Worm (Caenorhabditis elegans): ENCODE measurements around the gene fbxb-118.

fbxb-118 gene

ce11 chrII:4042696-4043095 lies 21.2 kb downstream of the fbxb-118 start (continued):
- TF ChIP-seq F52B5.7 (tag; optimal IDR thresholded peaks at IDR 0.05) (peak; percentile 32), zim-3 (tag; optimal IDR thresholded peaks at IDR 0.05) (no peak), sdz-38 (tag; optimal IDR thresholded peaks at IDR 0.05) (no peak), attf-5 (GFP tag; optimal IDR thresholded peaks at IDR 0.05) (peak; percentile 26), unc-130 (GFP tag; optimal IDR thresholded peaks at IDR 0.05) (peak; percentile 10), him-1 (tag; optimal IDR thresholded peaks at IDR 0.05) (no peak), T26A5.8 (tag; optimal IDR thresholded peaks at IDR 0.05) (no peak), cebp-1 (GFP tag; IDR thresholded peaks at IDR 0.05) (no peak), cebp-1 (tag; optimal IDR thresholded peaks at IDR 0.05) (peak; percentile 59), ekl-4 (GFP tag; IDR thresholded peaks at IDR 0.05) (peak; percentile 79), mxl-1 (tag; optimal IDR thresholded peaks at IDR 0.05) (no peak), ztf-22 (GFP tag; optimal IDR thresholded peaks at IDR 0.05) (no peak), bed-2 (GFP tag; IDR thresholded peaks at IDR 0.05) (no peak), rcor-1 (GFP tag; IDR thresholded peaks at IDR 0.05) (peak; percentile 44; the same call in 1 of the 2 replicates), mes-4 (tag; optimal IDR thresholded peaks at IDR 0.05) (no peak), Y56A3A.18 (GFP tag; IDR thresholded peaks at IDR 0.05) (0 out of 2 replicates have a peak, but pooled peaks have one; percentile 21), ztf-26 (tag; optimal IDR thresholded peaks at IDR 0.05) (no peak), hsf-1 (GFP tag; IDR thresholded peaks at IDR 0.05) (peak; percentile 58; the same call in 1 of the 2 replicates), ztf-6 (GFP tag; IDR thresholded peaks at IDR 0.05) (no peak), Y67H2A.10 (GFP tag; conservative IDR thresholded peaks at IDR 0.05) (no peak), hlh-26 (GFP tag; conservative IDR thresholded peaks at IDR 0.05) (no peak), dox-1 (GFP tag; IDR thresholded peaks at IDR 0.05) (no peak), attf-3 (GFP tag; conservative IDR thresholded peaks at IDR 0.05) (no peak), aptf-3 (GFP tag; IDR thresholded peaks at IDR 0.05) (peak; percentile 86; the same call in 1 of the 2 replicates), mel-28 (tag; optimal IDR thresholded peaks at IDR 0.05; ENCODE audit: borderline replicate concordance) (no peak), let-607 (tag; optimal IDR thresholded peaks at IDR 0.05) (no peak), tbp1 (GFP tag; optimal IDR thresholded peaks at IDR 0.05) (peak; percentile 47), egl-18 (GFP tag; IDR thresholded peaks at IDR 0.05) (no peak), unc-62 (GFP tag; optimal IDR thresholded peaks at IDR 0.05) (no peak), nhr-27 (tag; optimal IDR thresholded peaks at IDR 0.05) (no peak), ama-1 (optimal IDR thresholded peaks at IDR 0.05) (peak; percentile 42), ama-1 (GFP tag; optimal IDR thresholded peaks at IDR 0.05) (peak in 1 of 2 experiments; percentile 38), B0336.3 (GFP tag; IDR thresholded peaks at IDR 0.05) (peak; percentile 90), egl-44 (GFP tag; IDR thresholded peaks at IDR 0.05) (no peak), ztf-18 (tag; optimal IDR thresholded peaks at IDR 0.05) (no peak), madf-3 (GFP tag; IDR thresholded peaks at IDR 0.05) (peak; percentile 77; the same call in 1 of the 2 replicates), Y95B8A.8 (GFP tag; IDR thresholded peaks at IDR 0.05) (peak; percentile 70), pha-4 (tag; optimal IDR thresholded peaks at IDR 0.05) (no peak), gei-17 (GFP tag; optimal IDR thresholded peaks at IDR 0.05) (no peak), F33H1.4 (GFP tag; IDR thresholded peaks at IDR 0.05) (peak; percentile 36), lir-1 (GFP tag; conservative IDR thresholded peaks at IDR 0.05) (no peak), nhr-90 (tag; optimal IDR thresholded peaks at IDR 0.05) (no peak), lin-54 (GFP tag; optimal IDR thresholded peaks at IDR 0.05) (peak; percentile 21), F23B12.7 (tag; optimal IDR thresholded peaks at IDR 0.05; ENCODE audit: insufficient read depth) (no peak)

Measured in whole organism, young adult.